Worm (Caenorhabditis elegans): ENCODE results near the gene tbc-12.
A peak's percentile ranks its signal among the peaks of the same experiment; 100 is the strongest.

Gene tbc-12

DNA sequence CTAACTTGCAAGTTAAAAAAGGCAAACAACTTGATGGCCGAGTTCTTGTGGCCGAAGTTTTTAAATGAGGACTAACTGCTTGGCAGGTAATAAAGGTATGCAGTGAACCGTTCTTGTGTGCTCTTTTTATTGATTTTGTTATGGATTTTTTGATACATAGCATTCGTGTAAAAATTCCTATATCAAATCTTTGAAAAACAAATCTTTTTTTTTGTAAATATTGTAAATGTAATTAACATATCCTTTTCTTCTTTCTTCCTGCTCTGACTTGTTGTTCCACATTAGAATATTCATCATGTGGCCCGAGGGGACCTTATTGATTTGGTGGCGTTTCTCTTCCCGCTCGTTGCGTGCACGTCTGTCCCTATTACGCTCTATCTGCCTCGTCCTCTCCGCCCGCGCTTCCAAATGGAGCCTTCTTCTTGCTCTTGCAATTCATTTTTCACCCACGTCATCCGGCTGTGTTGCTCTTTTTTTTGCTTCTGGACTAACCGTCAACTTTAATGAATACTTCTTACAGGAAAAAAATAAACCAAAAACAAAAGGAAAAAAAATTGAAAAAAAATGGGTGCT, 43.6 kb downstream of the tbc-12 start, which contains the start of gene hid-1 (continued):
- TF ChIP-seq C16A3.4 (tag; optimal IDR thresholded peaks at IDR 0.05) (no peak), nhr-12 (tag; optimal IDR thresholded peaks at IDR 0.05) (no peak), elt-2 (tag; optimal IDR thresholded peaks at IDR 0.05) (no peak), nhr-28 (tag; optimal IDR thresholded peaks at IDR 0.05) (no peak), unc-62 (GFP tag; optimal IDR thresholded peaks at IDR 0.05) (no peak), pqm-1 (tag; optimal IDR thresholded peaks at IDR 0.05) (no peak), ceh-63 (GFP tag; optimal IDR thresholded peaks at IDR 0.05) (no peak), lin-15B (tag; optimal IDR thresholded peaks at IDR 0.05) (no peak), nhr-47 (tag; optimal IDR thresholded peaks at IDR 0.05) (peak; percentile 29), grh-1 (GFP tag; IDR thresholded peaks at IDR 0.05) (no peak), ztf-4 (tag; optimal IDR thresholded peaks at IDR 0.05) (no peak), efl-1 (optimal IDR thresholded peaks at IDR 0.05) (no peak), efl-1 (GFP tag; optimal IDR thresholded peaks at IDR 0.05 in 1 of 2) (no peak), C34B4.2 (tag; optimal IDR thresholded peaks at IDR 0.05) (no peak), nhr-11 (tag; optimal IDR thresholded peaks at IDR 0.05) (no peak), jun-1 (tag; optimal IDR thresholded peaks at IDR 0.05) (no peak), swsn-7 (tag; optimal IDR thresholded peaks at IDR 0.05) (peak; percentile 13), elt-3 (tag; optimal IDR thresholded peaks at IDR 0.05) (no peak), ceh-82 (tag; optimal IDR thresholded peaks at IDR 0.05) (peak in 1 of 3 experiments; percentile 53), unc-98 (GFP tag; IDR thresholded peaks at IDR 0.05) (no peak), unc-30 (tag; optimal IDR thresholded peaks at IDR 0.05) (no peak), mdl-1 (tag; optimal IDR thresholded peaks at IDR 0.05) (no peak), fkh-10 (GFP tag; optimal IDR thresholded peaks at IDR 0.05) (peak; percentile 11), unc-86 (tag; optimal IDR thresholded peaks at IDR 0.05) (peak; percentile 51), fkh-4 (tag; optimal IDR thresholded peaks at IDR 0.05; ENCODE audit: borderline replicate concordance) (no peak), tlp-1 (tag; optimal IDR thresholded peaks at IDR 0.05) (no peak), xbp-1 (tag; optimal IDR thresholded peaks at IDR 0.05) (peak; percentile 4), nhr-71 (tag; optimal IDR thresholded peaks at IDR 0.05) (peak; percentile 30), unc-130 (tag; optimal IDR thresholded peaks at IDR 0.05) (no peak), skn-1 (tag; optimal IDR thresholded peaks at IDR 0.05) (peak; percentile 30), mef-2 (tag; optimal IDR thresholded peaks at IDR 0.05) (no peak), Y116A8C.19 (tag; optimal IDR thresholded peaks at IDR 0.05; ENCODE audit: borderline replicate concordance) (no peak), dsc-1 (tag; optimal IDR thresholded peaks at IDR 0.05) (no peak), lin-13 (GFP tag; optimal IDR thresholded peaks at IDR 0.05) (no peak), ceh-90 (tag; optimal IDR thresholded peaks at IDR 0.05) (no peak), nhr-76 (tag; optimal IDR thresholded peaks at IDR 0.05) (no peak), pag-3 (tag; optimal IDR thresholded peaks at IDR 0.05; ENCODE audit: borderline replicate concordance, insufficient read depth) (no peak), blmp-1 (tag; optimal IDR thresholded peaks at IDR 0.05) (no peak), ceh-8 (GFP tag; optimal IDR thresholded peaks at IDR 0.05) (no peak)

ce11 chrX:2483078-2483477, 49.2 kb downstream of the tbc-12 start, which contains the start of gene K02E10.4:
Gene K02E10.4 (plus strand): TSS chrX:2483263.
- TF ChIP-seq elt-3 (tag; optimal IDR thresholded peaks at IDR 0.05) (peak in 1 of 6 experiments; percentile 9), blmp-1 (tag; optimal IDR thresholded peaks at IDR 0.05) (peak; percentile 95), tbx-2 (tag; optimal IDR thresholded peaks at IDR 0.05) (no peak)

DNA sequence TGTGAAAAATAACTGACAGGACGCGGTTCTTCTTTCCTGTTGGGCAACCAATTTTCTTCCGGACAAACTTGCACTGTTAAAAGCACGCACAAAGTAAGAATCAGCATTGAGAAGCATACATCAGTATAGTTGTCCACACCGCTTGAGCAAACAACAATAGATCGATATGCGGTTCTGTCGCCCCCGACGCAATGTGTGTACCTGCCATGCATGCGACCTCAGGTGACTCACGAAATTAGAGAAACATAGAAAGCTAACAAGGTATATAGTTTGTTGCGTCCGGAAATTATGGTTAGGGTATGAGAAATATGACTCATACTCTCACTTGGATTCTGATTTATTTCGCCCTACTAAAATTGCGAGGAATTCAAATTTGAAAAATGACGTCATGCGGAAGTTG, 49.6 kb downstream of the tbc-12 start, which contains the start of gene K02E10.6:
Gene K02E10.6 (minus strand): TSS at position 149 of the 400 bp plus-strand sequence.
- TF ChIP-seq ceh-88 (GFP tag; IDR thresholded peaks at IDR 0.05) (no peak), elt-3 (tag; optimal IDR thresholded peaks at IDR 0.05) (no peak), lin-35 (GFP tag; optimal IDR thresholded peaks at IDR 0.05) (peak in 1 of 2 experiments; percentile 23), elt-2 (tag; optimal IDR thresholded peaks at IDR 0.05) (peak; percentile 14)
